Fruit fly (Drosophila melanogaster) Kc167 (cell line): ENCODE measurements around the gene tgy.

Experiments
- Myc ChIP-seq: fragments of >200 bp; optimal IDR thresholded peaks from 2 replicates; lab custom pipeline; 2017; ENCODE audit warnings: missing external identifiers
- Sin3A ChIP-seq: fragments of >200 bp; optimal IDR thresholded peaks from 2 replicates; lab custom pipeline; 2018; ENCODE audit warnings: missing external identifiers
- h ChIP-seq: fragments of >200 bp; optimal IDR thresholded peaks from 3 replicates; lab custom pipeline; 2018; ENCODE audit warnings: missing external identifiers
- insv ChIP-seq: fragments of >200 bp; optimal IDR thresholded peaks from 3 replicates; lab custom pipeline; 2018; ENCODE audit warnings: missing external identifiers
- psq ChIP-seq: fragments of >200 bp; optimal IDR thresholded peaks from 2 replicates; lab custom pipeline; 2017; ENCODE audit warnings: missing external identifiers

DNA sequence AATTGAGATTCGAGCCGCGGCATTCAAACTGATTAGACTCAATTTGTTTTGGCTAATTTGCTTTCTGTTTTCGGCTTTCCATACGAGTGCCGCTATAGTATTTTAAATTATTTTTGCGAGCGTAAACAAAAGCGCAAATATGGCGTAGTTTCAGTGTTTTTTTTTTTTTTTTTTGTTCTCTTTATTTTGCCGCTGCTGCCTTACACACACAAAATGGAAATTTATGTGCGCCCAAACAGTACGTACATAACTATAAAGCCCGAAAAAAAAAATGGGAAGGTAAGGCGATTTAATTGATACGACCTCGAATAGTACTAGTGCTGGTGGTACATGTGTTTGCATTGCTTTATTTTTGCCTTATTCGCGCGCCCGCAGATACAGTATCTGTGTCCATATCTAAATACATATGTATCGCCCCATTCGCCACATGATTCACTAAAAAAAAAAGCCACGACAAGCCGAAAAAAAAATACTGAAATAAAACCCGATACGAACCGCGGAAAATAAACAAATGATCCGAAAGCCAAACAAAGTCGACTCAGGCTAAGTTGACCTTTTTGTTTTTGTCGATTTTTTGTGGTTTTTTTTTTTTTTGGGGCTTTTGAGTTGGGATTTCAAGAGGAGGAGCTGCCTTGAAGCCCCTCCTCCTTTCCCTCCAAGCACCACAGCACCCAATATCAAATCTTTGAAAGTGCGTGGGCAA lies 21.0 kb upstream of the tgy start:
- no peak for TF ChIP-seq psq (lab: Kevin White, UChicago)
- no peak for TF ChIP-seq insv
- TF ChIP-seq h (lab: Kevin White, UChicago): no peak
- no peak for TF ChIP-seq Myc (lab: Kevin White, UChicago)
- no peak for TF ChIP-seq Sin3A (lab: Kevin White, UChicago)
